Worm (Caenorhabditis elegans) whole organism, L4 larva: Measurements from ENCODE around the gene T09F3.4.

ENCODE experiments used
- F26F4.8 ChIP-seq: fragments of 200-800 bp; sonication (Bioruptor generic); conservative IDR thresholded peaks from 2 replicates; pipeline ENCODE4 v1.3.6; 2022; ENCODE audit warnings: missing genetic modification characterization, missing compliant biosample characterization
- F37D6.2 ChIP-seq: sonication (generic microtip); optimal IDR thresholded peaks from 2 replicates; lab custom pipeline; 2016; ENCODE audit warnings: mild to moderate bottlenecking, missing genetic modification characterization, missing compliant biosample characterization
- F44E2.7 ChIP-seq: fragments of 200-800 bp; sonication (Bioruptor generic); IDR thresholded peaks from 2 replicates; pipeline ENCODE4 v2.1.2; 2022; ENCODE audit warnings: missing genetic modification characterization, missing compliant biosample characterization
- Y105C5A.15 ChIP-seq: fragments of 200-800 bp; sonication (Bioruptor generic); IDR thresholded peaks from 2 replicates; pipeline ENCODE4 v1.3.6; 2022; ENCODE audit warnings: missing genetic modification characterization, missing compliant biosample characterization
- Y48G9A.11 ChIP-seq: fragments of 200-800 bp; sonication (Bioruptor generic); IDR thresholded peaks from 2 replicates; pipeline ENCODE4 v1.3.6; 2022; ENCODE audit warnings: missing genetic modification reagents, missing genetic modification characterization, missing compliant biosample characterization
- aly-2 ChIP-seq: sonication (generic microtip); optimal IDR thresholded peaks from 2 replicates; lab custom pipeline; 2018; ENCODE audit warnings: missing biosample characterization, missing genetic modification characterization
- arid-1 ChIP-seq: fragments of 200-800 bp; sonication (Bioruptor generic); conservative IDR thresholded peaks from 2 replicates; pipeline ENCODE4 v1.3.6; 2022; ENCODE audit warnings: missing genetic modification reagents, missing genetic modification characterization, missing compliant biosample characterization
- ceh-28 ChIP-seq: fragments of 150-350 bp; optimal IDR thresholded peaks from 2 replicates; lab custom pipeline; 2014; ENCODE audit warnings: missing biosample characterization, missing genetic modification reagents, missing genetic modification characterization
- ceh-62 ChIP-seq: sonication (generic microtip); optimal IDR thresholded peaks from 2 replicates; lab custom pipeline; 2017; ENCODE audit warnings: missing biosample characterization, missing genetic modification characterization
- ceh-82 ChIP-seq: sonication (generic microtip); optimal IDR thresholded peaks from 2 replicates; lab custom pipeline; 2017; ENCODE audit warnings: missing biosample characterization, missing genetic modification characterization
- cey-2 ChIP-seq: sonication (generic microtip); optimal IDR thresholded peaks from 3 replicates; lab custom pipeline; 2017; ENCODE audit warnings: missing genetic modification characterization, mild to moderate bottlenecking, missing compliant biosample characterization, antibody characterized with exemption, borderline replicate concordance; ENCODE audit not compliant: insufficient read depth
- ctbp-1 ChIP-seq: fragments of 200-800 bp; sonication (Bioruptor generic); IDR thresholded peaks from 2 replicates; pipeline ENCODE4 v1.3.6; 2022; ENCODE audit warnings: missing genetic modification reagents, missing genetic modification characterization, missing compliant biosample characterization
- daf-19 ChIP-seq: fragments of 200-800 bp; sonication (Bioruptor generic); conservative IDR thresholded peaks from 2 replicates; pipeline ENCODE4 v1.3.6; 2022; ENCODE audit warnings: missing genetic modification characterization, missing compliant biosample characterization
- daf-8 ChIP-seq: fragments of 200-800 bp; sonication (Bioruptor generic); IDR thresholded peaks from 2 replicates; pipeline ENCODE4 v1.3.6; 2022; ENCODE audit warnings: missing genetic modification characterization, missing compliant biosample characterization
- dmd-9 ChIP-seq: fragments of 200-800 bp; sonication (Bioruptor generic); IDR thresholded peaks from 2 replicates; pipeline ENCODE4 v1.3.6; 2022; ENCODE audit warnings: missing genetic modification reagents, missing genetic modification characterization, missing compliant biosample characterization
- fkh-10 ChIP-seq: fragments of 150-350 bp; optimal IDR thresholded peaks from 2 replicates; lab custom pipeline; 2014; ENCODE audit warnings: missing biosample characterization, missing genetic modification reagents, missing genetic modification characterization
- fos-1 ChIP-seq: fragments of 150-350 bp; optimal IDR thresholded peaks from 2 replicates; lab custom pipeline; 2014; ENCODE audit warnings: missing biosample characterization, missing genetic modification characterization
- hif-1 ChIP-seq, 2 experiments: sonication (generic microtip); optimal IDR thresholded peaks; 2 replicates each; lab custom pipeline; 2016 to 2017; ENCODE audit warnings: missing compliant biosample characterization in 2 of 2, missing genetic modification characterization in 2 of 2, missing genetic modification reagents in 2 of 2, missing genotype in 2 of 2, mild to moderate bottlenecking in 1 of 2
- hlh-11 ChIP-seq: fragments of 200-800 bp; sonication (Bioruptor generic); optimal IDR thresholded peaks from 2 replicates; lab custom pipeline; 2018; ENCODE audit warnings: mild to moderate bottlenecking, missing genetic modification characterization, missing compliant biosample characterization
- hlh-30 ChIP-seq: sonication (generic microtip); optimal IDR thresholded peaks from 2 replicates; lab custom pipeline; 2017; ENCODE audit warnings: antibody characterized with exemption, mild to moderate bottlenecking, missing genetic modification characterization, missing compliant biosample characterization; ENCODE audit not compliant: insufficient read depth
- hmg-1.1 ChIP-seq: fragments of 200-800 bp; sonication (Bioruptor generic); IDR thresholded peaks from 2 replicates; pipeline ENCODE4 v1.3.6; 2022; ENCODE audit warnings: missing genetic modification reagents, missing genetic modification characterization, missing compliant biosample characterization
- lim-7 ChIP-seq: fragments of 200-800 bp; sonication (Bioruptor generic); IDR thresholded peaks from 2 replicates; pipeline ENCODE4 v1.3.6; 2022; ENCODE audit warnings: missing genetic modification characterization, missing compliant biosample characterization
- madf-5 ChIP-seq, 2 experiments: fragments of 200-800 bp; sonication (Bioruptor generic); IDR thresholded peaks; 2 replicates each; pipeline ENCODE4 v1.3.6; 2022; ENCODE audit warnings: missing compliant biosample characterization in 2 of 2, missing genetic modification characterization in 2 of 2
- mdl-1 ChIP-seq, 2 experiments: fragments of 150-350 bp in 1 of 2; sonication (generic microtip) in 1 of 2; optimal IDR thresholded peaks; 2 replicates each; lab custom pipeline; 2014 to 2017; ENCODE audit warnings: missing biosample characterization in 2 of 2, missing genetic modification characterization in 2 of 2
- mdt-29 ChIP-seq: fragments of 200-800 bp; sonication (Bioruptor generic); IDR thresholded peaks from 2 replicates; pipeline ENCODE4 v1.3.6; 2022; ENCODE audit warnings: missing genetic modification reagents, missing genetic modification characterization, missing compliant biosample characterization
- mes-2 ChIP-seq: sonication (generic microtip); optimal IDR thresholded peaks from 2 replicates; lab custom pipeline; 2016; ENCODE audit warnings: missing genotype, mild to moderate bottlenecking, missing genetic modification characterization, missing compliant biosample characterization; ENCODE audit not compliant: poor library complexity, severe bottlenecking
- mxl-2 ChIP-seq: fragments of 200-800 bp; sonication (Bioruptor generic); conservative IDR thresholded peaks from 2 replicates; pipeline ENCODE4 v1.3.6; 2022; ENCODE audit warnings: missing genetic modification reagents, missing genetic modification characterization, missing compliant biosample characterization
- nhr-10 ChIP-seq: fragments of 150-350 bp; optimal IDR thresholded peaks from 2 replicates; lab custom pipeline; 2014; ENCODE audit warnings: missing biosample characterization, missing genetic modification characterization
- nhr-102 ChIP-seq: sonication (generic microtip); optimal IDR thresholded peaks from 2 replicates; lab custom pipeline; 2016; ENCODE audit warnings: mild to moderate bottlenecking, missing genetic modification characterization, moderate library complexity, missing compliant biosample characterization
- nhr-11 ChIP-seq: fragments of 150-350 bp; optimal IDR thresholded peaks from 2 replicates; lab custom pipeline; 2014; ENCODE audit warnings: missing biosample characterization, missing genetic modification characterization
- nhr-111 ChIP-seq: fragments of 200-800 bp; sonication (Bioruptor generic); optimal IDR thresholded peaks from 2 replicates; lab custom pipeline; 2018; ENCODE audit warnings: mild to moderate bottlenecking, missing genetic modification characterization, missing compliant biosample characterization
- nhr-237 ChIP-seq: sonication (generic microtip); optimal IDR thresholded peaks from 2 replicates; lab custom pipeline; 2017; ENCODE audit warnings: missing biosample characterization, missing genetic modification characterization
- nhr-25 ChIP-seq: sonication (generic microtip); optimal IDR thresholded peaks from 2 replicates; lab custom pipeline; 2017; ENCODE audit warnings: missing genetic modification characterization, mild to moderate bottlenecking, missing compliant biosample characterization, antibody characterized with exemption, moderate library complexity, borderline replicate concordance; ENCODE audit not compliant: insufficient read depth
- nhr-28 ChIP-seq: fragments of 150-350 bp; optimal IDR thresholded peaks from 2 replicates; lab custom pipeline; 2014; ENCODE audit warnings: missing biosample characterization, missing genetic modification characterization
- nhr-48 ChIP-seq: sonication (generic microtip); optimal IDR thresholded peaks from 2 replicates; lab custom pipeline; 2016; ENCODE audit warnings: mild to moderate bottlenecking, missing genetic modification characterization, missing compliant biosample characterization
- nhr-76 ChIP-seq: fragments of 150-350 bp; optimal IDR thresholded peaks from 2 replicates; lab custom pipeline; 2014; ENCODE audit warnings: missing biosample characterization, missing genetic modification characterization
- pha-4 ChIP-seq, 2 experiments: fragments of 150-350 bp in 1 of 2; fragments of 200-800 bp in 1 of 2; sonication (Bioruptor generic) in 1 of 2; IDR thresholded peaks in 1 of 2; optimal IDR thresholded peaks in 1 of 2; 2 replicates each; pipeline versions ENCODE4 v1.3.6 to Lab custom; 2014 to 2022; ENCODE audit warnings: missing genetic modification characterization in 2 of 2, missing genetic modification reagents in 2 of 2, missing biosample characterization in 1 of 2, missing compliant biosample characterization in 1 of 2
- pqm-1 ChIP-seq: sonication (generic microtip); optimal IDR thresholded peaks from 2 replicates; lab custom pipeline; 2017; ENCODE audit warnings: missing biosample characterization, missing genetic modification characterization
- snpc-4 ChIP-seq: fragments of 150-350 bp; optimal IDR thresholded peaks from 2 replicates; lab custom pipeline; 2014; ENCODE audit warnings: missing biosample characterization, missing genetic modification characterization
- spr-1 ChIP-seq: sonication (generic microtip); optimal IDR thresholded peaks from 2 replicates; lab custom pipeline; 2016; ENCODE audit warnings: mild to moderate bottlenecking, missing genetic modification characterization, missing compliant biosample characterization
- spr-3 ChIP-seq: fragments of 200-800 bp; sonication (Bioruptor generic); optimal IDR thresholded peaks from 2 replicates; lab custom pipeline; 2018; ENCODE audit warnings: mild to moderate bottlenecking, missing genetic modification characterization, missing compliant biosample characterization
- tra-1 ChIP-seq: fragments of 200-800 bp; sonication (Bioruptor generic); IDR thresholded peaks from 2 replicates; pipeline ENCODE4 v1.3.6; 2022; ENCODE audit warnings: missing genetic modification reagents, missing genetic modification characterization, missing compliant biosample characterization
- unc-130 ChIP-seq: sonication (generic microtip); optimal IDR thresholded peaks from 2 replicates; lab custom pipeline; 2016; ENCODE audit warnings: missing genetic modification reagents, missing genetic modification characterization, missing compliant biosample characterization
- unc-39 ChIP-seq: sonication (generic microtip); optimal IDR thresholded peaks from 2 replicates; lab custom pipeline; 2017; ENCODE audit warnings: missing biosample characterization, missing genetic modification characterization
- zag-1 ChIP-seq: fragments of 150-350 bp; optimal IDR thresholded peaks from 2 replicates; lab custom pipeline; 2014; ENCODE audit warnings: missing biosample characterization, missing genetic modification characterization
- zfp-2 ChIP-seq: sonication (generic microtip); optimal IDR thresholded peaks from 2 replicates; lab custom pipeline; 2016; ENCODE audit warnings: mild to moderate bottlenecking, missing genetic modification characterization, missing compliant biosample characterization
- zip-2 ChIP-seq: fragments of 150-350 bp; optimal IDR thresholded peaks from 2 replicates; lab custom pipeline; 2014; ENCODE audit warnings: missing biosample characterization, missing genetic modification characterization
- ztf-11 ChIP-seq: fragments of 150-350 bp; optimal IDR thresholded peaks from 2 replicates; lab custom pipeline; 2014; ENCODE audit warnings: missing biosample characterization, missing genetic modification characterization

T09F3.4 gene

DNA sequence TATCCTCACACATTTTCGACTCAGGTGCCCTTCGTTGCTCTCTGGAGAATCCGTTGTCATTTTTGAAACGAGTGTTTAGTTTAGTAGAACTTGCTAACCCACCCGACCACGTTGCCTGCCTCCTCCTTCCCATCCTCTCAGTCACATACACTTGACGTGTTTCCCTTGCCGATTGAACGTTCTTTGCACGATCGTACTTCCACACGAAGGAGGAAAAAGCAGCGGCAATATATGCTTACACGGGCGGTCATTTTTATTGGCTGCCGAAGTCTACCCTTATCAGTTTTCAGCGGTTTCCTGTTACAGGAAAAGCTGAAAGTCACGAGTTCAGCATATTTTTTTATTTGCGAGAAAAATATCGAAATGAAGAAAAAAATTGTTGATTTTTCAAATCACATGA is 5.7 kb upstream of the T09F3.4 start (continued):
- no peak for TF ChIP-seq nhr-76
- TF ChIP-seq fos-1 (tag; lab: Kevin White, UChicago) = no peak
- TF ChIP-seq mdl-1 (tag; optimal IDR thresholded peaks at IDR 0.05; lab: Kevin White, UChicago) = peak in 1 of 2 experiments; percentile 69
- TF ChIP-seq tra-1 (GFP tag; lab: Robert Waterston, UW) = peak; percentile 87
- TF ChIP-seq ceh-28 (tag; lab: Kevin White, UChicago) = no peak
- no peak for TF ChIP-seq Y105C5A.15
- no peak for TF ChIP-seq zag-1 (tag; lab: Kevin White, UChicago)
- TF ChIP-seq nhr-10 (tag; lab: Kevin White, UChicago) = no peak
- no peak for TF ChIP-seq dmd-9 (GFP tag; lab: Robert Waterston, UW)
- TF ChIP-seq mdt-29 (GFP tag; lab: Robert Waterston, UW) = no peak
- no peak for TF ChIP-seq nhr-237 (tag; lab: Kevin White, UChicago)
- TF ChIP-seq spr-1 (tag; lab: Kevin White, UChicago) = no peak
- peak; percentile 17 for TF ChIP-seq zip-2 (tag; lab: Kevin White, UChicago)
- no peak for TF ChIP-seq F37D6.2
- no peak for TF ChIP-seq daf-8 (GFP tag; lab: Robert Waterston, UW)
- TF ChIP-seq hif-1 (tag; optimal IDR thresholded peaks at IDR 0.05; lab: Kevin White, UChicago) = peak; percentile 13 to 23
- TF ChIP-seq F26F4.8 (GFP tag; lab: Robert Waterston, UW) = no peak
- no peak for TF ChIP-seq ceh-82 (tag; lab: Kevin White, UChicago)
- no peak for TF ChIP-seq ztf-11 (tag; lab: Kevin White, UChicago)
- TF ChIP-seq unc-39 = no peak
- TF ChIP-seq Y48G9A.11 (GFP tag; lab: Robert Waterston, UW) = no peak
- TF ChIP-seq daf-19 (GFP tag; lab: Robert Waterston, UW) = no peak
- TF ChIP-seq lim-7 (GFP tag; lab: Robert Waterston, UW) = peak; percentile 11; the same call in 1 of the 2 replicates
- TF ChIP-seq snpc-4 (tag; lab: Kevin White, UChicago) = no peak
- TF ChIP-seq nhr-102 (tag; lab: Kevin White, UChicago) = peak; percentile 53
- TF ChIP-seq hmg-1.1 (GFP tag; lab: Robert Waterston, UW) = no peak
- peak; percentile 75 for TF ChIP-seq nhr-48 (tag; lab: Kevin White, UChicago)
- TF ChIP-seq ceh-62 (tag; lab: Kevin White, UChicago) = no peak
- TF ChIP-seq arid-1 (GFP tag; lab: Robert Waterston, UW) = 0 out of 2 replicates have a peak, but pooled peaks have one; percentile 31
- TF ChIP-seq, all 104 proteins: peak for 33

DNA sequence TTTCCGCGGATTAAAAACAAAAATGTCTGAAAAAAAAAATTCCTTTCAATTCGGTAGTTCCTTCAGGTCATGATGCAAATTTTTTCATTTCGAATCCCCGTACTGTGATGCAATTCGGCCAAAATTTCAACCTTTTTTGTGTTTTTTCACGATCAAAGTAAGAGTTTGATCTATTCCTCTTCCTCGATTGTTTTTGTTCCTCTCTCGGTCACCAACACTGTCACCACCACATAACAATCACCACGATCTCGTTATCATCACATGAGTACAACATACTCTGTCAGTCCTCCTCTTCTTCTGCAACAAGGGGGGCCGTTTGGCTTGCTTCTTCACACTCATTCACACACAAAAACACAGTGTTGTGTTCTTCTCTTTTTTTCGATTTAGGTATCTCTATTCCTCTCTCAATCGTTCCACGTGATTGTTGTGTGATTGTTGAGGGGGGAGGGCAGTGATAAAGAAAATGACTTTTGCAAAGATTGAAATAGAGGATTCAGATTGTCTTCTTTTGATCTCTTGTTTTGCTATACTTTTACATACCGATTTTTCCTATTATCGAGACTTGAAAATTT is 5.2 kb upstream of the T09F3.4 start:
- TF ChIP-seq ceh-28 (tag; lab: Kevin White, UChicago) (no peak), mdl-1 (tag; optimal IDR thresholded peaks at IDR 0.05; lab: Kevin White, UChicago) (peak; percentile 20 to 88), unc-130 (GFP tag; lab: Kevin White, UChicago) (no peak), nhr-11 (tag; lab: Kevin White, UChicago) (peak; percentile 54), mxl-2 (GFP tag; lab: Robert Waterston, UW) (0 out of 2 replicates have a peak, but pooled peaks have one; percentile 54), F44E2.7 (GFP tag; lab: Robert Waterston, UW) (no peak), fkh-10 (GFP tag; lab: Kevin White, UChicago) (no peak), cey-2 (peak; percentile 89), hlh-30 (tag; lab: Kevin White, UChicago) (peak; percentile 96), hlh-11 (tag; lab: Kevin White, UChicago) (peak; percentile 82), mes-2 (peak; percentile 35), nhr-28 (peak; percentile 79), daf-8 (GFP tag; lab: Robert Waterston, UW) (no peak), aly-2 (tag; lab: Kevin White, UChicago) (no peak), nhr-111 (GFP tag; lab: Kevin White, UChicago) (no peak), mdt-29 (GFP tag; lab: Robert Waterston, UW) (no peak), ctbp-1 (GFP tag; lab: Robert Waterston, UW) (no peak), madf-5 (GFP tag; IDR thresholded peaks at IDR 0.05; lab: Robert Waterston, UW) (no peak), nhr-10 (tag; lab: Kevin White, UChicago) (no peak), nhr-25 (tag; lab: Kevin White, UChicago) (peak; percentile 39), pqm-1 (tag; lab: Kevin White, UChicago) (peak; percentile 34), zag-1 (tag; lab: Kevin White, UChicago) (no peak), zfp-2 (tag; lab: Kevin White, UChicago) (no peak), spr-3 (GFP tag; lab: Kevin White, UChicago) (no peak), pha-4 (GFP tag; IDR thresholded peaks at IDR 0.05; lab: Robert Waterston, UW) (no peak), pha-4 (tag; optimal IDR thresholded peaks at IDR 0.05; lab: Kevin White, UChicago) (no peak)
